Worm (Caenorhabditis elegans) whole organism, late embryonic: Measurements from ENCODE around the gene dod-23.

Source experiments
- C08G9.2 ChIP-seq: sonication (generic microtip); optimal IDR thresholded peaks from 2 replicates; lab custom pipeline; 2016; ENCODE audit warnings: mild to moderate bottlenecking, missing genetic modification characterization, moderate library complexity, missing compliant biosample characterization
- C38D4.7 ChIP-seq: fragments of 200-800 bp; sonication (Bioruptor generic); optimal IDR thresholded peaks from 2 replicates; lab custom pipeline; 2018; ENCODE audit warnings: mild to moderate bottlenecking, missing genetic modification characterization, moderate library complexity, missing compliant biosample characterization
- K09A11.1 ChIP-seq: sonication (generic microtip); optimal IDR thresholded peaks from 2 replicates; lab custom pipeline; 2017; ENCODE audit warnings: antibody characterized with exemption, mild to moderate bottlenecking, missing genetic modification characterization, missing compliant biosample characterization; ENCODE audit not compliant: insufficient read depth
- Y22D7AL.16 ChIP-seq: sonication (generic microtip); optimal IDR thresholded peaks from 2 replicates; lab custom pipeline; 2016; ENCODE audit warnings: missing genetic modification characterization, missing compliant biosample characterization
- ahr-1 ChIP-seq: sonication (generic microtip); optimal IDR thresholded peaks from 2 replicates; lab custom pipeline; 2016; ENCODE audit warnings: missing genetic modification characterization, missing compliant biosample characterization
- ceh-14 ChIP-seq: sonication (generic microtip); optimal IDR thresholded peaks from 2 replicates; lab custom pipeline; 2016; ENCODE audit warnings: missing genotype, missing genetic modification characterization, missing compliant biosample characterization
- ceh-19 ChIP-seq: fragments of 200-800 bp; sonication (Bioruptor generic); optimal IDR thresholded peaks from 2 replicates; lab custom pipeline; 2018; ENCODE audit warnings: mild to moderate bottlenecking, missing genetic modification characterization, missing compliant biosample characterization
- ceh-31 ChIP-seq: sonication (generic microtip); optimal IDR thresholded peaks from 2 replicates; lab custom pipeline; 2016; ENCODE audit warnings: missing genetic modification characterization, missing compliant biosample characterization
- ceh-9 ChIP-seq: sonication (generic microtip); optimal IDR thresholded peaks from 2 replicates; lab custom pipeline; 2016; ENCODE audit warnings: mild to moderate bottlenecking, missing genetic modification characterization, inconsistent platforms, missing compliant biosample characterization
- che-1 ChIP-seq: sonication (generic microtip); optimal IDR thresholded peaks from 2 replicates; lab custom pipeline; 2016; ENCODE audit warnings: mild to moderate bottlenecking, missing genetic modification characterization, missing compliant biosample characterization
- dmd-4 ChIP-seq: sonication (generic microtip); optimal IDR thresholded peaks from 2 replicates; lab custom pipeline; 2016; ENCODE audit warnings: borderline replicate concordance, missing genetic modification characterization, missing compliant biosample characterization
- dve-1 ChIP-seq: sonication (generic microtip); optimal IDR thresholded peaks from 2 replicates; lab custom pipeline; 2017; ENCODE audit warnings: antibody characterized with exemption, mild to moderate bottlenecking, missing genetic modification characterization, missing compliant biosample characterization
- elt-2 ChIP-seq: sonication (generic microtip); optimal IDR thresholded peaks from 2 replicates; lab custom pipeline; 2016; ENCODE audit warnings: missing genetic modification reagents, missing genetic modification characterization, missing compliant biosample characterization
- elt-4 ChIP-seq: sonication (generic microtip); optimal IDR thresholded peaks from 2 replicates; lab custom pipeline; 2016; ENCODE audit warnings: missing genetic modification characterization, missing compliant biosample characterization
- ets-4 ChIP-seq: sonication (generic microtip); optimal IDR thresholded peaks from 2 replicates; lab custom pipeline; 2016; ENCODE audit warnings: missing genetic modification characterization, missing compliant biosample characterization
- eyg-1 ChIP-seq: sonication (generic microtip); optimal IDR thresholded peaks from 2 replicates; lab custom pipeline; 2016; ENCODE audit warnings: missing genotype, missing genetic modification characterization, missing compliant biosample characterization
- fkh-6 ChIP-seq: sonication (generic microtip); optimal IDR thresholded peaks from 2 replicates; lab custom pipeline; 2016; ENCODE audit warnings: missing genetic modification characterization, missing compliant biosample characterization
- gmeb-2 ChIP-seq: sonication (generic microtip); optimal IDR thresholded peaks from 2 replicates; lab custom pipeline; 2016; ENCODE audit warnings: missing genetic modification characterization, inconsistent platforms, missing compliant biosample characterization
- hlh-13 ChIP-seq: fragments of 200-800 bp; sonication (Bioruptor generic); optimal IDR thresholded peaks from 2 replicates; lab custom pipeline; 2018; ENCODE audit warnings: mild to moderate bottlenecking, missing genetic modification characterization, missing compliant biosample characterization
- hlh-30 ChIP-seq: sonication (generic microtip); optimal IDR thresholded peaks from 2 replicates; lab custom pipeline; 2017; ENCODE audit warnings: antibody characterized with exemption, missing genetic modification characterization, missing compliant biosample characterization; ENCODE audit not compliant: insufficient read depth
- lim-6 ChIP-seq: sonication (generic microtip); optimal IDR thresholded peaks from 2 replicates; lab custom pipeline; 2016; ENCODE audit warnings: missing genetic modification characterization, missing compliant biosample characterization
- madf-2 ChIP-seq: sonication (generic microtip); optimal IDR thresholded peaks from 2 replicates; lab custom pipeline; 2017; ENCODE audit warnings: missing genetic modification characterization, missing compliant biosample characterization
- mec-3 ChIP-seq: sonication (generic microtip); optimal IDR thresholded peaks from 2 replicates; lab custom pipeline; 2016; ENCODE audit warnings: borderline replicate concordance, missing genetic modification characterization, missing compliant biosample characterization
- nfya-1 ChIP-seq: sonication (generic microtip); optimal IDR thresholded peaks from 2 replicates; lab custom pipeline; 2017; ENCODE audit warnings: missing genetic modification characterization, mild to moderate bottlenecking, missing compliant biosample characterization, antibody characterized with exemption, moderate library complexity
- nhr-11 ChIP-seq: fragments of 150-350 bp; optimal IDR thresholded peaks from 2 replicates; lab custom pipeline; 2014; ENCODE audit warnings: missing biosample characterization, missing genetic modification characterization
- pag-3 ChIP-seq: sonication (generic microtip); optimal IDR thresholded peaks from 2 replicates; lab custom pipeline; 2016; ENCODE audit warnings: missing compliant biosample characterization, missing genetic modification characterization, borderline replicate concordance
- pqm-1 ChIP-seq: sonication (generic microtip); optimal IDR thresholded peaks from 2 replicates; lab custom pipeline; 2016; ENCODE audit warnings: missing genetic modification characterization, missing compliant biosample characterization
- pros-1 ChIP-seq: fragments of 150-350 bp; optimal IDR thresholded peaks from 2 replicates; lab custom pipeline; 2014; ENCODE audit warnings: missing biosample characterization, missing genetic modification reagents, missing genetic modification characterization
- ref-2 ChIP-seq: sonication (generic microtip); optimal IDR thresholded peaks from 2 replicates; lab custom pipeline; 2016; ENCODE audit warnings: missing genetic modification characterization, missing compliant biosample characterization
- rnt-1 ChIP-seq: sonication (generic microtip); optimal IDR thresholded peaks from 2 replicates; lab custom pipeline; 2016; ENCODE audit warnings: missing genetic modification characterization, missing compliant biosample characterization
- sox-4 ChIP-seq: sonication (generic microtip); optimal IDR thresholded peaks from 2 replicates; lab custom pipeline; 2017; ENCODE audit warnings: mild to moderate bottlenecking, missing genetic modification characterization, inconsistent platforms, missing compliant biosample characterization
- syd-9 ChIP-seq: sonication (generic microtip); optimal IDR thresholded peaks from 2 replicates; lab custom pipeline; 2016; ENCODE audit warnings: mild to moderate bottlenecking, missing genetic modification characterization, moderate library complexity, missing compliant biosample characterization
- tbx-2 ChIP-seq: sonication (generic microtip); optimal IDR thresholded peaks from 2 replicates; lab custom pipeline; 2016; ENCODE audit warnings: missing genetic modification characterization, missing compliant biosample characterization
- ttx-3 ChIP-seq: sonication (generic microtip); optimal IDR thresholded peaks from 2 replicates; lab custom pipeline; 2016; ENCODE audit warnings: missing genetic modification reagents, missing genetic modification characterization, missing compliant biosample characterization
- unc-3 ChIP-seq, 2 experiments: fragments of 200-800 bp in 1 of 2; sonication (Bioruptor generic) in 1 of 2; sonication (generic microtip) in 1 of 2; conservative IDR thresholded peaks in 1 of 2; optimal IDR thresholded peaks in 1 of 2; 2 replicates each; pipeline versions ENCODE4 v1.3.6 to Lab custom; 2016 to 2022; ENCODE audit warnings: missing compliant biosample characterization in 2 of 2, missing genetic modification characterization in 2 of 2, missing genetic modification reagents in 1 of 2
- unc-86 ChIP-seq: sonication (generic microtip); optimal IDR thresholded peaks from 2 replicates; lab custom pipeline; 2016; ENCODE audit warnings: missing genetic modification characterization, missing compliant biosample characterization
- zip-5 ChIP-seq: sonication (generic microtip); optimal IDR thresholded peaks from 2 replicates; lab custom pipeline; 2016; ENCODE audit warnings: missing genetic modification characterization, missing compliant biosample characterization

dod-23 gene

DNA sequence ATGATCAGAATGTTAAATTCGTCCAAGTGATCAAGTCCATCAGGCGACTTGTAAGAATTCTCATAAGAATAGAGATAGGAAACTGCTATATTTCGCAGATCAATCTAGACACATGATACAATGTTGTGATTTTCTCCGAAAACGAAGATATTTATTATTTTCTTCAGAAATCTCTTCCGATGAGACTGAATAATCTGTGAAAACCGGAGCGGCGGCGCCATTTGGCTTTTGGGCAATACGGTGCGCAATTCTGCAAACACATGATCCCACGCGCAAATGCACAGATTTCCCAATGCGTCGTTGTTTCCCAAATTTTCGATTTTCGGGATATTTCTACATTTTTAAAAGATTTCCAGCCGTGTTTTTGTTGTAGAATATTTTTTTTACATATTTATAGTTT, 43.2 kb upstream of the dod-23 start:
- no peak for TF ChIP-seq C38D4.7 (GFP tag; lab: Kevin White, UChicago)
- TF ChIP-seq unc-86 (tag; lab: Kevin White, UChicago): peak; percentile 14
- TF ChIP-seq nfya-1 (tag; lab: Kevin White, UChicago): peak; percentile 28
- TF ChIP-seq nhr-11: no peak
- peak; percentile 35 for TF ChIP-seq dve-1 (tag; lab: Kevin White, UChicago)
- TF ChIP-seq elt-2 (tag; lab: Kevin White, UChicago): peak; percentile 25
- no peak for TF ChIP-seq unc-3 (GFP tag; conservative IDR thresholded peaks at IDR 0.05; lab: Robert Waterston, UW)
- peak; percentile 10 for TF ChIP-seq unc-3 (tag; optimal IDR thresholded peaks at IDR 0.05; lab: Kevin White, UChicago)
- peak; percentile 14 for TF ChIP-seq tbx-2 (tag; lab: Kevin White, UChicago)

DNA sequence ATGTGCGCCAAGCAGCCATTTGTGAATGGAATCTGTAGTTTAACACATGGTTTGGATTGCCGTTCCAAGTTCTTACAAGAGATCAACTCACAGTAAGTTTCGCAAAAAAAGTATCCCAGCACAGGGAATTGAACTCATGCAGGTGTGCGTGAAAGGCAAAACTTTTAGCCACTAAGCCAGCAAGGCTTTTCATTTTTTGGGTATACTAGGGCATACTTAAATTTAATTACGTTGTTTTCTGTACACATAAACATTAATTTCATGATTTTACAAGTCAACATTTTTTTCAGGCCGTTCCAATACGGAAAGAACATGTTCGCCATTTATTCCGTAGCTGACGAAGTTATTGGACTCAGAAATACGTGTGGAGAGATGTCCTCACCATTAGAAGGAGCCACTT, 42.6 kb upstream of the dod-23 start:
- TF ChIP-seq fkh-6 (tag; lab: Kevin White, UChicago): no peak
- no peak for TF ChIP-seq hlh-13 (GFP tag; lab: Kevin White, UChicago)
- TF ChIP-seq zip-5 (tag; lab: Kevin White, UChicago): no peak
- TF ChIP-seq ceh-31 (tag; lab: Kevin White, UChicago): no peak
- no peak for TF ChIP-seq unc-86 (tag; lab: Kevin White, UChicago)
- TF ChIP-seq nhr-11: no peak
- no peak for TF ChIP-seq dmd-4
- no peak for TF ChIP-seq C38D4.7 (GFP tag; lab: Kevin White, UChicago)
- TF ChIP-seq, all 69 proteins: peak for 0

ce11 chrII:8440792-8441191, 41.8 kb upstream of the dod-23 start:
- no peak for TF ChIP-seq K09A11.1 (tag; lab: Kevin White, UChicago)

DNA sequence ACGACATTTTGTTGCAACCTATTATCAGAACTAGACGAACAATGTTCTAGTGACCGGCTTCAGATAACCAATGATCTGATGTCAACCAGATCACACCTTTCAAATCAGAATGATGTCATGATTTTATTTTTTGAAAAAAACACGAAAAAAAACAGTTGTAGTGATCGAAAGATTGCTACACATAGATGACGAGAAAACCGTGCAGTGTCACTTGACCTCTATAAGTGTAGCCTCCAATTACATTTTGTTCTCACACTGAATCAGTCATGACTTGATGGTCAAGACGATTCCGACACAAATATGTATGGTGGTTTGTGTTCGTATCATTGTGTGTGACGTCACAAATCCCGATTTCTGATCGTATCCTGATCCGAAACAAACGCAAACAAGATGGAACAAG, 41.1 kb upstream of the dod-23 start:
- TF ChIP-seq ahr-1: no peak
- no peak for TF ChIP-seq ceh-19 (GFP tag; lab: Kevin White, UChicago)

DNA sequence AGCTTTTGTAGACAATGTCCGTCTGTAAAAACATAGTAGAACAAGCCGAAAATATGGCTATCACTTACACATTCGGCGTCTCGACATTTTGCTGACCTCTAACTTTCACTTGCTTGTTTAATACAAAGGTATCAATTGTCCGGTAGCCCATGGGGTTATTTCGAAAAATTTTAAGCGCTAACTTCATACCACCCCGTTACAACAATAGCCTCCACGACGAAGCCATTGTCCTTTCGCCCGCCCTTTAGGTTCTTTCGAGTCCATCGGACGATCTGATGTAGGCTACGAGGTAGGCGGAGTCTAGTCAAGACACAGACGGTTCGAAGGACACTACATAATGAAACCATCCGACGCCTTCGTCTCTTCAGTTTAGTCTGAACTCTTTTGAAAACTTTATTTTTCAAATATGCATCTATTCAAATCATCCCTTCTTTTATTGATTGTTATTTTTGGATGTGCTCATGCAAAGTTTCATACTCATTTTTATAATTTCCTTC, 39.9 kb upstream of the dod-23 start, which contains the start of gene lips-10:
lips-10 (plus strand) TSS at position 378 of the 497 bp plus-strand sequence.
- no peak for TF ChIP-seq sox-4 (tag; lab: Kevin White, UChicago)
- no peak for TF ChIP-seq pqm-1 (tag; lab: Kevin White, UChicago)
- no peak for TF ChIP-seq syd-9 (tag; lab: Kevin White, UChicago)
- TF ChIP-seq, all 69 proteins: peak for 0

DNA sequence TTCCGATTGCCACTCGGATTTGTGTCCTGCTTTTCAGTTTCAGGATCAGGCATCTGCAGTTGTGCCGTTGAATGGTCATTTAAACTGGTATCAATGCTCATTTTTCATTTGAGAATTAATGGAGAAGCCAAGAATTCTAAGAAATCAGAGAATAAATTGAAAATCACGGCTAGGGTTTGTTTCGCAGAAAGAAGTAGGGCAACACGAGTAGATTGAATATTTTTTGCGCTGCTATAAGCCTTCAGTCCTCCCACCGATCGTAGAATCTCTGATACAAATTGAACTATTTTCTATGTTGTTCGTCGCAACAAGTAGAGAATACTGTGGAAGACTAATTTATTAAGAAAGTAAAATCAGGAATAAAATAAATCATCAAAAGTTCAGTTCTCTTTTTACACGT, 38.1 kb upstream of the dod-23 start, which contains the start of gene acp-3:
acp-3 (minus strand) TSS at position 101 of the 400 bp plus-strand sequence.
- TF ChIP-seq ceh-9: no peak
- TF ChIP-seq ref-2 (tag; lab: Kevin White, UChicago): no peak
- TF ChIP-seq ceh-19 (GFP tag; lab: Kevin White, UChicago): no peak
- TF ChIP-seq hlh-30 (tag; lab: Kevin White, UChicago): no peak
- no peak for TF ChIP-seq eyg-1
- no peak for TF ChIP-seq C38D4.7 (GFP tag; lab: Kevin White, UChicago)
- no peak for TF ChIP-seq rnt-1 (tag; lab: Kevin White, UChicago)
- TF ChIP-seq elt-4 (tag; lab: Kevin White, UChicago): no peak
- no peak for TF ChIP-seq C08G9.2 (tag; lab: Kevin White, UChicago)

DNA sequence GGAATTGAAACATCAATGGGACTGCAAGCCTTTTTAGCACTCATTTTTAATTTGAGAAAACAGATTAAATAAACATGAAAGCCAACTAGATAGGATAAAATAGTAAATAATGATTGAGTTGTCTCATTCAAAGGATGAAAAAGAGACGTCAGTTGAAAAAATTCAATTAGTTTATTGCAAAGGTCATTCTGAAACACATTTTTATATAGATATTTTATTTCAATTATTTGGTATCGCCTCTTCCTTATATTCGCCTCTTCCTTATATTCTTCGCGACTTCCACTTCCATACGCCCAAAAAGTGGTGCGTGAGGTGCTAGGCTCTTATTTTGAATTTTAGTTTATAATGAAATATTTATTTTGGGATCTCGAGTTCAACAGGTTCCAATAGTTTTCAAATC, 36.0 kb upstream of the dod-23 start, which contains the start of gene acp-4:
acp-4 (minus strand) TSS at position 101 of the 400 bp plus-strand sequence.
- TF ChIP-seq fkh-6 (tag; lab: Kevin White, UChicago) (no peak), Y22D7AL.16 (no peak), zip-5 (tag; lab: Kevin White, UChicago) (no peak), elt-4 (tag; lab: Kevin White, UChicago) (no peak), ceh-14 (tag; lab: Kevin White, UChicago) (no peak), ttx-3 (tag; lab: Kevin White, UChicago) (no peak), che-1 (tag; lab: Kevin White, UChicago) (no peak), pag-3 (no peak), gmeb-2 (tag; lab: Kevin White, UChicago) (no peak), ets-4 (tag; lab: Kevin White, UChicago) (no peak), mec-3 (no peak), eyg-1 (no peak), lim-6 (tag; lab: Kevin White, UChicago) (no peak), dmd-4 (no peak), pros-1 (tag; lab: Kevin White, UChicago) (no peak), madf-2 (tag; lab: Kevin White, UChicago) (no peak)
- TF ChIP-seq, all 69 proteins: peak for 0
